Worm (Caenorhabditis elegans): ENCODE measurements around the gene C33E10.8.
"Not testable (repeated sequence)": the region's sequence is repeated elsewhere in the genome, so short reads cannot be mapped to it uniquely, and the experiment has no call there.

C33E10.8 gene

ce11 chrX:17255750-17256149, 38.9 kb downstream of the C33E10.8 start:
- TF ChIP-seq daf-16 (GFP tag; optimal IDR thresholded peaks at IDR 0.05) (peak in 1 of 2 experiments; percentile 19), daf-16 (tag; optimal IDR thresholded peaks at IDR 0.05) (peak; percentile 40), nhr-48 (tag; optimal IDR thresholded peaks at IDR 0.05) (peak; percentile 56), dmd-6 (GFP tag; IDR thresholded peaks at IDR 0.05) (peak; percentile 74), tra-1 (GFP tag; IDR thresholded peaks at IDR 0.05) (0 out of 2 replicates have a peak, but pooled peaks have one; percentile 66), pha-4 (GFP tag; IDR thresholded peaks at IDR 0.05) (peak; percentile 57), nhr-102 (tag; optimal IDR thresholded peaks at IDR 0.05) (peak; percentile 60), hlh-11 (tag; optimal IDR thresholded peaks at IDR 0.05) (peak; percentile 41), dve-1 (tag; optimal IDR thresholded peaks at IDR 0.05; ENCODE audit: insufficient read depth) (peak; percentile 86)
- not testable (repeated sequence) for TF ChIP-seq pha-4 (tag; optimal IDR thresholded peaks at IDR 0.05)

DNA sequence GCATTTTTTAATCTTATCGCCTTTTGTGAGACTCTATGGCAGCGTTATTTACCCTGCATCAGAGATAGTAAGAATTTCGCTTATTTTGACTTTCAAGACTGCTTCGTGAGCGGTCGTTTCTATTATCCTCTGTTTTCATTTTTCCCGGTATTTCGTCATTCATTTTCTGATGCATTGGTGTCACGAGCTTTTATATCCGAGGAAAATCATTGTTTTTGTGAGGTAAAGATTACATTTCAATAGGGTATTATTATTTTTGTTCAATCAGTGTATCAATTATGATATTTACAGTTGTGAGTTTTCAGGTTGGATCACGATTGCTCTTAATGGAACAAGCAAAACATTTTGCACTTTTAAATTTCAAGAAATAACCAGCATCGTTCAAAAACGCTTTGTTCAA, 47.4 kb downstream of the C33E10.8 start:
- TF ChIP-seq duxl-1 (tag; optimal IDR thresholded peaks at IDR 0.05; ENCODE audit: poor library complexity) (no peak), daf-16 (GFP tag; optimal IDR thresholded peaks at IDR 0.05) (no peak), daf-16 (tag; optimal IDR thresholded peaks at IDR 0.05) (peak; percentile 27), nhr-77 (tag; optimal IDR thresholded peaks at IDR 0.05) (no peak), nhr-48 (tag; optimal IDR thresholded peaks at IDR 0.05) (no peak), ceh-32 (tag; optimal IDR thresholded peaks at IDR 0.05; ENCODE audit: poor library complexity) (no peak), aly-2 (tag; optimal IDR thresholded peaks at IDR 0.05) (no peak), egl-43 (GFP tag; IDR thresholded peaks at IDR 0.05) (no peak), aha-1 (tag) (peak; percentile 95), ceh-28 (tag; optimal IDR thresholded peaks at IDR 0.05) (no peak), rbr-2 (tag; optimal IDR thresholded peaks at IDR 0.05) (no peak), ceh-62 (tag; optimal IDR thresholded peaks at IDR 0.05) (no peak)

Data from whole organism, L4 larva.